Fruit fly (Drosophila melanogaster): ENCODE data around the gene SoxN.

SoxN gene

DNA sequence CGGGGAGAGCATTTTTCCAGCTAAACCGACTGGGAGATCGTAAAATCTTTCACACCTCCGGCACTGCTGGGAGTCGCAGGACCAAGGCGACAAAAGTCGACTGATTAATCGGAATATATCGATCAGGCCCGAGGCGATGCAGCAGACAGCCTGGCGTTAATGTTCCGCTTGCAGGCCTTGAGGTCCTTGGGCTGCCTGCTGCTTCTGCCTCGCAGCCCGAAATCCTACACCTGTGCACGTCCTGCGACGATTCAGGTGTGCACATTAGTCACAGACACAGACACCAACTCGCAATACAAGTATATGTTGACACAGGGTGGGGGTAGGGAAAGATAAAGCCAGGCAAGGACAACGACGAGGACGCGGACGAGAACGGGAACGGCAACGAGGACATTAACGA lies 50.4 kb downstream of the SoxN start:
- TF ChIP-seq pan (optimal IDR thresholded peaks at IDR 0.05) (no peak), CG8478 (optimal IDR thresholded peaks at IDR 0.05) (no peak), Dll (optimal IDR thresholded peaks at IDR 0.05) (no peak), usp (GFP tag; optimal IDR thresholded peaks at IDR 0.05) (no peak), psq (optimal IDR thresholded peaks at IDR 0.05) (no peak), EcR (GFP tag; optimal IDR thresholded peaks at IDR 0.05) (no peak)

Data from whole organism.